Worm (Caenorhabditis elegans): ENCODE data around the gene asp-6.

Gene asp-6

DNA sequence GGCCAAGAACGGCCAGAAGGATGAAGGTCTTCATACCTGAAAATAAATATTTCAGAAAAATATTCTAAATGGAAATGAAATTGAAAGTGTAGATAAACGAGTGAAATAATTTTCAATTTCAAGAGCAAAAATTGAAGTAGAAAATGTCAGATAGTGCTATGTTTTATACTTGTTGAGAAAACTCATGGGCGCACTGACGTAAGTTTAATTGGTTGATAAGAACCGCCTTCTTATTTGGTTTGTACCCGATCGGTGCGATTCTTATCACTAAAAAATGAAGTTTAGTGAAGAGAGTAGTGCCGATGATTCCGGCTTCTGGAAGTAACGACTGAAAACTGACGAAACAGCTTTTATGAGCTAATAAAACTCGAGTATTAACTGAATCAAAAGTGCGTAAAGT lies at the start of gene asp-6, which contains the start of gene asp-12:
asp-6 (minus strand) TSS at position 36 of the 400 bp plus-strand sequence.
asp-12 (plus strand) TSS at position 309 of the 400 bp plus-strand sequence.
- no peak for TF ChIP-seq him-1 (tag; optimal IDR thresholded peaks at IDR 0.05)
- TF ChIP-seq dao-5 (tag; optimal IDR thresholded peaks at IDR 0.05) = no peak

DNA sequence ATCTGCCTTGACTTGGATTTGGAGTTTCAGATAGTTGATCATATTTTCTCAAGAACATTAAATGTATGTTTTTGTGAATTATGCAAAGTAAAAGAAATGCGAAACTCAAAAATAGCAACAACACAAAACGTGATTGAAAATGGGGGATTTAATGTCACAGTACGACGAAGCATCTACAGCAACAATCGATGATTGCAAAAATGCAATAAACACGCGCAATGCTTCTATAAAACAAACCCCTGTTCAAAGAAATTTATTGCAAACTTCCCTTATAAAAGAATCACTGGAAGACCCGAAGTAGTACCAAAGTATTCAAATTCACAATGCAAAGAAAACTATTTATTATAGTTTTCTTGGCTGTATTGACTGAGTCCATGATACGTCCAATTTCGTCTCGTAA lies 49.4 kb upstream of the asp-6 start, which contains the start of gene clec-219:
clec-219 (plus strand) TSS at position 301 of the 400 bp plus-strand sequence.
- no peak for TF ChIP-seq W03F9.2 (tag; optimal IDR thresholded peaks at IDR 0.05)
- no peak for TF ChIP-seq him-1 (tag; optimal IDR thresholded peaks at IDR 0.05)
- no peak for TF ChIP-seq dao-5 (tag; optimal IDR thresholded peaks at IDR 0.05)

DNA sequence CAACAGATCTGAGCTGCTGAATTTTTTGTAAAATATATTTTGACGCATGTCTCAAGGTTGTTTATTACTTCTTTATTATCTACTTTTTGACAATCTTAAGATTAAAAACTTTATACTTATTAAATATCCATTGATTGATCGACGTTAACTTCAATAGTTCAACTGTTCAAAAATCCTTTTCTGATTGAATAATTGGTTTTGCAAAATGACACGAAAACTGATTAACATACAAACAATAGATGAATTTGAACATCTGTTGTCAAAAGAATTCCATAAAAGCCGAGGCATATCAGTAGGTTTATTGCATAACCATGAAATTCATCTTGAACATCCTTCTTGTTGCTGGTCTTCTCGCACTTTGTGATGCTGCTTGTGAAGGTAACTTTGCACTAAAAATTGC lies 42.5 kb upstream of the asp-6 start, which contains the start of gene W02D7.12:
W02D7.12 (plus strand) TSS at position 301 of the 400 bp plus-strand sequence.
- TF ChIP-seq dao-5 (tag; optimal IDR thresholded peaks at IDR 0.05) (no peak), him-1 (tag; optimal IDR thresholded peaks at IDR 0.05) (no peak), W03F9.2 (tag; optimal IDR thresholded peaks at IDR 0.05) (no peak)

DNA sequence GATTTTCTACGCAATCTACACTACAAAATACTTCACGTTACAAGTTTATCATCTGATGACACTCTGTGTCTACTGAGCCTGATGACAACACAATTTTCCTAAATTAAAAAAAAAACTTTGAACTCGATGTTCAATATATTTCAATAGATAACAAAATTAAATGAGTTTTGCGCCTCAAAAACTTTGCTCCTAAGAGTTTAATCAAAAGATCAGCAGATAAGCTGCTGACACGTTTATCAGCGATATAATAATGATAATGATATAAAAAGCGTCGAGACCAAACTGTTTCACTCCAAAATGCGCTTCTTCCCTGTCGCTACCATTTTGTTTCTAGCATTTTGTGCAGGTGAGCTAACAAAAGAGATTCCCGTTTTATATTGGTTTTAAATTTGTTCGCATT lies 38.9 kb upstream of the asp-6 start, which contains the start of gene clec-218:
clec-218 (plus strand) TSS at position 262 of the 400 bp plus-strand sequence.
- TF ChIP-seq him-1 (tag; optimal IDR thresholded peaks at IDR 0.05) = no peak
- TF ChIP-seq W03F9.2 (tag; optimal IDR thresholded peaks at IDR 0.05) = no peak

DNA sequence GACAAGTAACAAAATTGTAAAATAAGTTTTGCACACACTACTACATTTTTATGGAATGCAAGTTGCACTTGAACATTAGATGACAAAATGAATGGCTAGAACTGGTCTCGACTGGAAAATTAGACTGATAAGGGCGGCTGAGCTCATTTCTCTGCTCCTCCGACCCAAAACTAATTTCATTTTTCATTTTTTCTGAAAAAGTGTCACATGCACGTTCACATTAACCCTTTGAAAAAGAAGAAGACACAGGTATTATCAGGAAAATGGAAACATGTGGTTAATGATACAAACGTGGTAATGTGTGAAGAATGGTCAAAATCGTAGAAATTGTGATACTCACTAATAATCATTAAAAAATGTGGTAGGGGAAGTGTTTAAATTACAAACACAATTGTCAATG lies 38.3 kb upstream of the asp-6 start:
- TF ChIP-seq dao-5 (tag; optimal IDR thresholded peaks at IDR 0.05) (no peak), him-1 (tag; optimal IDR thresholded peaks at IDR 0.05) (no peak), W03F9.2 (tag; optimal IDR thresholded peaks at IDR 0.05) (no peak)

DNA sequence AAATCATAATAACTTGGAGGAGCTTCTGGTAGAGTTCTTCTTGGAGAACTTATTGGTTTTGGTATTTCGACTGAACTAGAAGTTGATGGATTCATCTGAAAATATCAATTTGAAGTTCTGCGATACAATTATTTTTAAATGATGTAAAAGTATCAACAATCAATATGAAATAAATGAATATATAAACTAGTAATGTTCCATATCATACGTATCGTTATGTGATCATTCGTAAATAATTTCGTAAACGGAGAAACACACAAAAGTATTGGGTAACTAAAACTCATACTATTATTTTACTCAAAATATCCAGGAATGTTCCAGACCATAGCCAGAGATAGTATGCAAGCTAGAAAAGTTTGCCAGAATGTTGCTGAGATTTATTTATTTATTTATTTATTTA lies 37.6 kb upstream of the asp-6 start, which contains the start of gene W02D7.8:
W02D7.8 (minus strand) TSS at position 101 of the 400 bp plus-strand sequence.
- TF ChIP-seq dao-5 (tag; optimal IDR thresholded peaks at IDR 0.05) = no peak
- no peak for TF ChIP-seq W03F9.2 (tag; optimal IDR thresholded peaks at IDR 0.05)
- TF ChIP-seq him-1 (tag; optimal IDR thresholded peaks at IDR 0.05) = no peak

DNA sequence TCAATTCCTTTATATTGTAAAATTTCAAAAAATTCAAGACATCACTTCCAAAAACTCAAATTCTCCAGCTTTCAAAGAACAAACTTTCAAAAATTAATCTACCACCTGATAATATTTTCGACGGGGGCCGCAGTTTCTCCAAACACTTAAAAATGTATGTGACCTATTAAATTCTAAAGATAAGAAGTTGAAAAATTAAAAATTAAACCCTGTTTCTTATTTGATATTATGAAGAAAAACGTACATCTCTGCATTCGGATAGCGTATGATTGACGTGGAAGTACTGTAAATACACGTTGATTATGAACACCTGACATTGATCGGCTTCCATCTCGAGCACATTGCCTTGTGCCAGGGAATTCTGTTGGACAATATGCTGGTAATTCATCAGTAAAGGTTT lies 37.2 kb upstream of the asp-6 start:
- TF ChIP-seq W03F9.2 (tag; optimal IDR thresholded peaks at IDR 0.05) (no peak), dao-5 (tag; optimal IDR thresholded peaks at IDR 0.05) (no peak)

DNA sequence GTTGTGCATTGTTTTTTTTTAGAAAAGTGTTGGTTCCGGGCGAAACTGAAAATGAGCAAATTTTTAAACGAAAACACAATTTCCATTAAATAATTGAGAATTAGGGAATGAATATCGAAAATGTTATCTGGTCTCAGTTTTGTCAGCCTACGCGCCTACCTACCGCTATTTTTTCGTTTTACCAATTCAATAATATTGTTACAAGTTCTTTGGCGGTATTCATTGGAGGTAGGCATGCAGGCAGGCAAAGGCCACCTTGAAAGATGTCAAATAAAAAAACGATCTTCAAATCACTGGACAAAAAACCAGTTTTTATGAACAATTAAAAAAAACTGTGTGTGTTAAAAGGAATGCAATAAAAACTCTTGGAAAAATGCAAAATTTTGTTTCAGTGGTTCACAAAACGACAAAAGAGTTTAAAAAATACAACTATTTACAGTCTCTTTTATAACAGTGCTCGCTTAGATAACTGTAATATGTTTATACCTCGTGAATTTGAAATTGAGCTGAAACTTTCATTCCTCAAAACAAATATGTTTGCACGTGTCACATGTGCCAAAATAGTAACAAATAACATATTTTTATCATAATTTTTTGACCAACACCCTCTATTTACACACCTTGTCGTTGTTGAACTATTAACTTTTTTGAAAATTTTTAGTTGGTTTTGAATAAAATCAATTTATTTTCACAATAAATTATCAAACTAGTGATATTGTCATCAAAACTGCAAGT lies 35.9 kb upstream of the asp-6 start, which contains the start of gene W02D7.11:
W02D7.11 (minus strand) TSS at position 51 of the 735 bp plus-strand sequence.
- TF ChIP-seq dao-5 (tag; optimal IDR thresholded peaks at IDR 0.05) = no peak
- TF ChIP-seq him-1 (tag; optimal IDR thresholded peaks at IDR 0.05) = no peak
- no peak for TF ChIP-seq W03F9.2 (tag; optimal IDR thresholded peaks at IDR 0.05)

DNA sequence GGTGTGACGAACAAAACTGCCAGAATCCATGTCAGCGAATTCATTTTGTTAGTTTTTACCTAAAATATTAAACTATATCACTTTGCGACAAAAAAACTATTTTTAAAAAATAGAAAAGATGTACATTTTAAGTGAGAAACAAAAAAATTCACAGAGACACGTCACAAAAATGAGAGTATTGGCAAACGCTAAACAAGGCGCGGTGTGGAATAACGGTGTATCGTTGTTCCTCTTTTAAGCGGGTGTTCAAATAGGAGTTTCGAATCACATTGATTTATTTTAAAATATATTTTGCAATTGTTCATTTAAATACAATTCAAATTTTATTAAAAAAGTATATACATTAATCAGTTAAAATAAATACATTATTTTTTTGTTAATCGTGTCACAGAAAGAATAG lies 33.8 kb upstream of the asp-6 start, which contains the start of gene sel-9:
sel-9 (minus strand) TSS at position 59 of the 400 bp plus-strand sequence.
- TF ChIP-seq him-1 (tag; optimal IDR thresholded peaks at IDR 0.05) = no peak
- TF ChIP-seq W03F9.2 (tag; optimal IDR thresholded peaks at IDR 0.05) = no peak
- TF ChIP-seq dao-5 (tag; optimal IDR thresholded peaks at IDR 0.05) = no peak

DNA sequence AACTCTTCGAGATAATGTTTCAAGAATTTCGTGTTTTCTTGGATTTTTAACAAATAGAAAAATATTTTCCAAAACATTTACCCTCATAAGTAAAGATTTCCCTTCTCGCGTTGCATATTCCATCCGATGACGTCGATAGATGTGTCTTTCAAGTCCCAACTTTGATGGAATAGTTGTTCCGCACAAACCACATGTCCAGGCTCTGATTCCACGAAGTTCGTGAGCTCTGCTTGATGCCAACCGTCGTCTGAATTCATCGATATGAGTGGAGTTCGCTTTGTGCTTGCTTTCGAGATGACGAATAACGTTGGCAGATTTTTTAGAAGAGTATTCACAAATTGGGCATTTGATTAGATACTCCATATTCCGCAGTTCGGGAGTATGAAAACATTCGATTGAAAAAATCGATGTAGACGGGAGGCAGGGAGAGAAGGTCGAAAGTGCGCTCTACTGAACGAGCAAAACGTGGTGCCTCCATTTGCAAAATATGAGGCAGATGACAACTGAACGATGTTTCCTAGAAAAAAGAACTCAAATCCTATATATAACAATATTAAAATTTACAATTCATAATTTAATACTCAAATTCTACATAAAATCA lies 32.3 kb upstream of the asp-6 start, which contains the start of gene W02D7.6:
W02D7.6 (minus strand) TSS at position 573 of the 601 bp plus-strand sequence.
- no peak for TF ChIP-seq dao-5 (tag; optimal IDR thresholded peaks at IDR 0.05)
- TF ChIP-seq him-1 (tag; optimal IDR thresholded peaks at IDR 0.05) = no peak
- peak; percentile 42 for TF ChIP-seq W03F9.2 (tag; optimal IDR thresholded peaks at IDR 0.05)

DNA sequence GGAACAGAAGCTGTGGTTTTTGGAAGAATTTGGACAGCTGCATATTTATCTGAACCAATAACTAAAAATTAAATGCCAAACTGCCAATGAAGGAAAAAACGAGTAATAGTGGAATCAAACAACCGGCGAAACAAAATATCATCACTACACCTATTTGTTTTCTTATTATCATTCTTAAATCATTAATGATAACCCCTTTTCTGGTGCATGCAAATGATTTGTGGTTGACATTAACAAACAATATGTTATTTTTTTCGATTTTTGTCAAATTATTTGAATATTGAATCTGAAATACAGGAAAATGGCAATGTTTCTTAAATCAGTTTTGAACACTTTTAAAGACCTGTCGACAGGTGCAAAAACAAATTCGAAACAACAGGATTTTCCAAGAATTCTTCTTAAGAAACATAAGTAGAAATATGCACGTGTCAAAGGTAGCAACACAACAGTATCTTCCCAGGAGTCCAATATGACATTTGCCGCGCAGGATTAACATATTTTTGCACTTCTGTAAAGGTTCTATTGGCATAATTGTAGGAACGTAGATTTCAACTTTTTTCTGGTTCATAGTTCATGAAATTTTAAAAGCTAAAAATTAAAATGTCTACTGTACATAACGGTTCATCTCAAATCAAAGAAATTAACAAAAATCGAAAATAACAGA lies 30.6 kb upstream of the asp-6 start, which contains the start of gene W02D7.5:
W02D7.5 (minus strand) TSS at position 51 of the 664 bp plus-strand sequence.
- TF ChIP-seq dao-5 (tag; optimal IDR thresholded peaks at IDR 0.05) = no peak

DNA sequence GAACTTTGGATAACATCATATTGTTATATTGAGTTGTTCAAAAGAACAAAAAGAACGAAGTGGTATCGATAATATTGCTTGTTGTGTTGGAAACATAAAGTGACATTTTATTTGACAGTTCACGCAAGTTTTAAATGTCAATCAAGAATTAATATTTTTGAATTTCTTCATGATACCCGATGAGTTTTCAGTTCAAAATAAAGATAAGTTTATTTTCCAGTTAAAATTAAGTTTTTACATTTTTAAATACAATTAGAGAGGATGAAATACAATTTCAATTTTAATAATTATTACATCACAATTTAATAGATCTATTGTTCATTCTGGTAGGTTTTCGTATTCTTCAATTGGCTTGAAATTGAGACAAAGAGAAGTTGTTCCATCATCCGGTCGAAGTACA lies 28.8 kb upstream of the asp-6 start, which contains the start of gene W02D7.4:
W02D7.4 (minus strand) TSS at position 101 of the 400 bp plus-strand sequence.
- TF ChIP-seq him-1 (tag; optimal IDR thresholded peaks at IDR 0.05) = no peak
- TF ChIP-seq W03F9.2 (tag; optimal IDR thresholded peaks at IDR 0.05) = no peak
- no peak for TF ChIP-seq dao-5 (tag; optimal IDR thresholded peaks at IDR 0.05)

DNA sequence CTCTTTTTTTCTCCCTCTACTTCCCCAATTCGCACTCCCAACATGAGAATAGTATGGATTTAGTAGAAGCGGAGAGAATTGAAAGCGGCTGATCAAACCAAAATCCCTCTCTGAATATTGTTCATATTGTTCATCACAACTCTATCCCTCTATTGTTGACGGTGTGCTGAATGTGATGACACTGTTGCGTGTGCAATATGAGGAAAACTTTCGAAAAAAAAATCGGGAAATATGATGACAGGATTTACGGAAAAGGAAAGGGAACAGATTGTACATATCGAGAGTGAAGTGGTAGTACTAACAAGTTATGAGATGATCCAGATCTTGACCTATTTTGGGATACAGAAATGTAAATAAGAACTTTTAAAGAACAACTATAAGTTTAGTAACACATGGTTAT lies 27.1 kb upstream of the asp-6 start, which contains the start of gene smex-1:
smex-1 (minus strand) TSS at position 101 of the 400 bp plus-strand sequence.
- TF ChIP-seq him-1 (tag; optimal IDR thresholded peaks at IDR 0.05) (no peak), W03F9.2 (tag; optimal IDR thresholded peaks at IDR 0.05) (no peak), dao-5 (tag; optimal IDR thresholded peaks at IDR 0.05) (no peak)

Data from whole organism, L4/young adult.